Fruit fly (Drosophila melanogaster): ENCODE results near the gene CG5973.

The CG5973 gene

dm6 chr2L:7437325-7437707, at the start of gene CG5973:
Gene CG5973 (plus strand): TSS chr2L:7437492.
- TF ChIP-seq CG8478 (optimal IDR thresholded peaks at IDR 0.05) = no peak
- no peak for TF ChIP-seq CTCF (optimal IDR thresholded peaks at IDR 0.05)

dm6 chr2L:7387813-7388558, 49.3 kb upstream of the CG5973 start, which contains the start of the genes CG5149 and gudu:
Gene CG5149 (minus strand): TSS chr2L:7388253.
Gene gudu (plus strand): TSS chr2L:7388508.
- no peak for TF ChIP-seq CG8478 (optimal IDR thresholded peaks at IDR 0.05)
- peak; percentile 80 to 81 for TF ChIP-seq CTCF (optimal IDR thresholded peaks at IDR 0.05)

dm6 chr2L:7395813-7396212, 41.5 kb upstream of the CG5973 start:
- TF ChIP-seq CG8478 (optimal IDR thresholded peaks at IDR 0.05) (no peak), CTCF (optimal IDR thresholded peaks at IDR 0.05) (no peak)

dm6 chr2L:7396962-7397361, 40.3 kb upstream of the CG5973 start:
- TF ChIP-seq CG8478 (optimal IDR thresholded peaks at IDR 0.05) (no peak), CTCF (optimal IDR thresholded peaks at IDR 0.05) (no peak)

dm6 chr2L:7397746-7398145, 39.5 kb upstream of the CG5973 start:
- TF ChIP-seq CTCF (optimal IDR thresholded peaks at IDR 0.05) = no peak
- TF ChIP-seq CG8478 (optimal IDR thresholded peaks at IDR 0.05) = no peak

dm6 chr2L:7398528-7398927, 38.8 kb upstream of the CG5973 start, which contains the start of gene CG5160:
Gene CG5160 (minus strand): TSS chr2L:7398750.
- TF ChIP-seq CG8478 (optimal IDR thresholded peaks at IDR 0.05) (no peak), CTCF (optimal IDR thresholded peaks at IDR 0.05) (no peak)

dm6 chr2L:7401025-7401424, 36.3 kb upstream of the CG5973 start, which contains the start of gene CG5171:
Gene CG5171 (plus strand): TSS chr2L:7401335.
- TF ChIP-seq CTCF (optimal IDR thresholded peaks at IDR 0.05) (no peak), CG8478 (optimal IDR thresholded peaks at IDR 0.05) (no peak)

- no peak for TF ChIP-seq CTCF (optimal IDR thresholded peaks at IDR 0.05)
- no peak for TF ChIP-seq CG8478 (optimal IDR thresholded peaks at IDR 0.05)
Observed at dm6 chr2L:7401627-7402026, 35.7 kb upstream of the CG5973 start.

dm6 chr2L:7404923-7405322, 32.4 kb upstream of the CG5973 start, which contains the start of gene CG5177:
Gene CG5177 (plus strand): TSS chr2L:7405227.
- TF ChIP-seq CTCF (optimal IDR thresholded peaks at IDR 0.05) = no peak
- TF ChIP-seq CG8478 (optimal IDR thresholded peaks at IDR 0.05) = no peak

dm6 chr2L:7407638-7408037, 29.7 kb upstream of the CG5973 start:
- no peak for TF ChIP-seq CG8478 (optimal IDR thresholded peaks at IDR 0.05)
- TF ChIP-seq CTCF (optimal IDR thresholded peaks at IDR 0.05) = no peak

- TF ChIP-seq CG8478 (optimal IDR thresholded peaks at IDR 0.05) (no peak), CTCF (optimal IDR thresholded peaks at IDR 0.05) (no peak)
Observed at dm6 chr2L:7409007-7409406, 28.3 kb upstream of the CG5973 start.

- TF ChIP-seq CTCF (optimal IDR thresholded peaks at IDR 0.05) (no peak), CG8478 (optimal IDR thresholded peaks at IDR 0.05) (no peak)
Observed at dm6 chr2L:7409602-7410001, 27.7 kb upstream of the CG5973 start, which contains the start of gene CG5181. Gene CG5181 (minus strand): TSS chr2L:7409809.

dm6 chr2L:7410609-7411008, 26.7 kb upstream of the CG5973 start, which contains the start of gene CG15818:
Gene CG15818 (plus strand): TSS chr2L:7410909.
- TF ChIP-seq CG8478 (optimal IDR thresholded peaks at IDR 0.05) (no peak), CTCF (optimal IDR thresholded peaks at IDR 0.05) (no peak)

dm6 chr2L:7411947-7412621, 25.2 kb upstream of the CG5973 start, which contains the start of gene chm:
Gene chm (plus strand): TSS chr2L:7412417.
- TF ChIP-seq CG8478 (optimal IDR thresholded peaks at IDR 0.05) = no peak
- peak in 1 of 2 experiments; percentile 36 for TF ChIP-seq CTCF (optimal IDR thresholded peaks at IDR 0.05)

- TF ChIP-seq CTCF (optimal IDR thresholded peaks at IDR 0.05) (no peak), CG8478 (optimal IDR thresholded peaks at IDR 0.05) (no peak)
Observed at dm6 chr2L:7418148-7418988, 18.9 kb upstream of the CG5973 start.

Data from S2 (cell line).